Worm (Caenorhabditis elegans): ENCODE results near the gene ugt-50.
A peak's percentile ranks its signal among the peaks of the same experiment; 100 is the strongest.

ugt-50 gene

ce11 chrX:12646546-12647167 lies 44.7 kb upstream of the ugt-50 start, which contains the start of gene zmp-5 (continued):
- no peak for TF ChIP-seq tbp1 (GFP tag; optimal IDR thresholded peaks at IDR 0.05)

ce11 chrX:12655339-12655875 lies 36.0 kb upstream of the ugt-50 start:
- TF ChIP-seq lsl-1 (GFP tag; optimal IDR thresholded peaks at IDR 0.05) (no peak), hsf-1 (GFP tag; IDR thresholded peaks at IDR 0.05) (no peak), zim-3 (tag; optimal IDR thresholded peaks at IDR 0.05) (no peak), madf-10 (tag; optimal IDR thresholded peaks at IDR 0.05) (peak; percentile 16), dox-1 (GFP tag; IDR thresholded peaks at IDR 0.05) (peak; percentile 52), tlf-1 (GFP tag; optimal IDR thresholded peaks at IDR 0.05) (no peak), Y95B8A.8 (GFP tag; IDR thresholded peaks at IDR 0.05) (no peak), sea-2 (GFP tag; IDR thresholded peaks at IDR 0.05) (peak; percentile 75; the same call in 1 of the 2 replicates), F10E7.11 (tag; optimal IDR thresholded peaks at IDR 0.05) (no peak), ccch-3 (GFP tag; optimal IDR thresholded peaks at IDR 0.05) (no peak), D2030.7 (GFP tag; IDR thresholded peaks at IDR 0.05) (peak; percentile 12; the same call in 1 of the 2 replicates), nfyb-1 (GFP tag; IDR thresholded peaks at IDR 0.05) (peak; percentile 46; the same call in 1 of the 2 replicates), snpc-1.1 (tag; optimal IDR thresholded peaks at IDR 0.05; ENCODE audit: insufficient read depth) (no peak), chd-7 (tag; optimal IDR thresholded peaks at IDR 0.05) (peak; percentile 2), zfh-2 (GFP tag; conservative IDR thresholded peaks at IDR 0.05) (peak; percentile 97), F57A8.1 (GFP tag; optimal IDR thresholded peaks at IDR 0.05) (no peak), ZK185.1 (tag; optimal IDR thresholded peaks at IDR 0.05; ENCODE audit: poor library complexity, severe bottlenecking) (no peak), hmg-1.2 (GFP tag; IDR thresholded peaks at IDR 0.05) (no peak), B0261.1 (tag; optimal IDR thresholded peaks at IDR 0.05) (no peak), ceh-27 (GFP tag; optimal IDR thresholded peaks at IDR 0.05) (no peak), egrh-3 (GFP tag; IDR thresholded peaks at IDR 0.05) (peak; percentile 67; the same call in 1 of the 2 replicates), F55B11.4 (tag; optimal IDR thresholded peaks at IDR 0.05; ENCODE audit: borderline replicate concordance, insufficient read depth) (no peak), K12H6.12 (tag; optimal IDR thresholded peaks at IDR 0.05) (peak; percentile 3), sptf-2 (GFP tag; optimal IDR thresholded peaks at IDR 0.05) (peak; percentile 3)

DNA sequence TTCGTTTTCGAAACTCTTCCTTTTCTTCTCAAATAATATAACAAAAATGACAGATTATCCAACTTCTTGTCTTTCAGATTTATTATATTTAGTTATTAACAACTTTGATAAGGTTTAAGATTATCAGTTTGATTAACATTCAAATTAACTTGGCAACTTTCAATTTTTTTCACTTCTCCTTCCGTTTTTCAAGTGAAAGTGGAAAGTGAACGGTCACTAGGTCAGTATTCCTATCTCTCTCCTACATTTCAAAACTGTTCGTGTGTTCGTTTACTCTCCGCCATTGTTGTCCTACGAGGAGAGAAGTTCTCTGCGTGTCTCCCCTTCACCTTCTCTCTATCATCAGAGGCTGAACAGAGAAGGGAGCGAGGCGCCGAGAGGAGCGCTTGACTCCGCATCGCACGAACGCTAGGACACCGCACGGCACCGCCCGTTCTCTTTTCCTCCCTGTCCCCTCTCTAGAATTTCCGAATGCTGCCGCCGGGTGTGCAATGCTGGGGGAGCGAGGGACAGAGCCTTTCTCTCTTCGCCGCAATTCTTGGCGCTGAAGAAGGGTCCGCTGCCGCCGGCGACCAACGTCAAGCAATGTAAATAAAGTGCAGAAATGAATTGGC lies 34.8 kb upstream of the ugt-50 start:
- TF ChIP-seq lin-40 (tag; optimal IDR thresholded peaks at IDR 0.05) (peak; percentile 33), snpc-1.3 (tag; optimal IDR thresholded peaks at IDR 0.05; ENCODE audit: insufficient read depth) (no peak), madf-3 (GFP tag; IDR thresholded peaks at IDR 0.05) (0 out of 2 replicates have a peak, but pooled peaks have one; percentile 70), F55B11.4 (tag; optimal IDR thresholded peaks at IDR 0.05; ENCODE audit: borderline replicate concordance, insufficient read depth) (no peak), hmg-1.2 (GFP tag; IDR thresholded peaks at IDR 0.05) (peak; percentile 59), bed-1 (GFP tag; IDR thresholded peaks at IDR 0.05) (no peak), rcor-1 (GFP tag; IDR thresholded peaks at IDR 0.05) (peak; percentile 57; the same call in 1 of the 2 replicates), madf-10 (tag; optimal IDR thresholded peaks at IDR 0.05) (peak; percentile 63), nhr-80 (tag; optimal IDR thresholded peaks at IDR 0.05) (peak; percentile 5), mxl-1 (tag; optimal IDR thresholded peaks at IDR 0.05) (no peak), egrh-3 (GFP tag; IDR thresholded peaks at IDR 0.05) (peak; percentile 83; the same call in 1 of the 2 replicates), hrde-1 (tag; optimal IDR thresholded peaks at IDR 0.05; ENCODE audit: borderline replicate concordance) (no peak), nfyb-1 (GFP tag; IDR thresholded peaks at IDR 0.05) (no peak), ztf-26 (tag; optimal IDR thresholded peaks at IDR 0.05) (no peak), zfh-2 (GFP tag; conservative IDR thresholded peaks at IDR 0.05) (peak; percentile 98), F57A8.1 (GFP tag; optimal IDR thresholded peaks at IDR 0.05) (no peak), lsl-1 (GFP tag; optimal IDR thresholded peaks at IDR 0.05) (no peak), ceh-27 (GFP tag; optimal IDR thresholded peaks at IDR 0.05) (peak; percentile 44), mcd-1 (GFP tag; IDR thresholded peaks at IDR 0.05) (peak; percentile 54; the same call in 1 of the 2 replicates)

All from whole organism, young adult.